Worm (Caenorhabditis elegans): ENCODE data around the gene ztf-29.

- no peak for TF ChIP-seq hmbx-1 (tag; optimal IDR thresholded peaks at IDR 0.05)
- TF ChIP-seq hmg-4 (GFP tag; optimal IDR thresholded peaks at IDR 0.05), result no peak
- no peak for TF ChIP-seq sea-1 (GFP tag; conservative IDR thresholded peaks at IDR 0.05)
- no peak for TF ChIP-seq B0310.2 (tag; optimal IDR thresholded peaks at IDR 0.05)
- no peak for TF ChIP-seq ama-1 (optimal IDR thresholded peaks at IDR 0.05)
- no peak for TF ChIP-seq tbx-11 (GFP tag; IDR thresholded peaks at IDR 0.05)
- no peak for TF ChIP-seq aly-1 (tag; optimal IDR thresholded peaks at IDR 0.05)
- TF ChIP-seq tra-4 (tag; optimal IDR thresholded peaks at IDR 0.05), result no peak
- TF ChIP-seq ets-7 (tag; optimal IDR thresholded peaks at IDR 0.05), result no peak
- no peak for TF ChIP-seq F13C5.2 (tag; optimal IDR thresholded peaks at IDR 0.05)
- no peak for TF ChIP-seq pes-1 (GFP tag; IDR thresholded peaks at IDR 0.05)
Measured at ce11 chrIII:11563417-11563949, 2.5 kb downstream of the ztf-29 start, which contains the start of gene Y66D12A.11.

Data from whole organism, early embryonic.